Worm (Caenorhabditis elegans): Measurements from ENCODE around the gene sap-140.

DNA sequence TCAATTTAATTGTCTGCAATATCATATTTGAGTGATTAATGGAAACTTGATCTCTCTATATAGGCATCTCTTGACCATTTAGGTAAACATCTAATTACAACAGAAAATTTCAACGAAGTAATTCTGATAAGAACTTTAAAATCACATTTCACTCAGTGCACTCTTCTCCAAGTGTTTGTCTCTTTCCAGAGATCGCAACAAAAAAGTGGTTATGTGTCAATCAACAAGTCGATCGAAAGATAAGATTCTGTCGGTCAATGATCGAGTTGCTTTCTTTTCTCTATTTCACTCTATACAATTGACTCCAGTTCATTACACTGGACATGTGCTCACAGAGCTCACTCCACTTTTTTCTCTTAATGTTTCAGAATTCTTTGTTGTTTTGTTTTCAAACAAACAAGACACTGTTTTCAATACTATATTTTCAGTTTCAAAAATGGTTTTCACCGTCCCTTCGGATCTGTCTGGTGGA, 45.8 kb upstream of the sap-140 start, which contains the start of gene alh-12:
- TF ChIP-seq pha-4 (tag; optimal IDR thresholded peaks at IDR 0.05): no peak
- TF ChIP-seq ztf-25 (GFP tag; IDR thresholded peaks at IDR 0.05): no peak
- no peak for TF ChIP-seq nhr-179 (tag; optimal IDR thresholded peaks at IDR 0.05)
- TF ChIP-seq fkh-3 (tag; optimal IDR thresholded peaks at IDR 0.05): no peak
- no peak for TF ChIP-seq attf-5 (GFP tag; optimal IDR thresholded peaks at IDR 0.05)
- TF ChIP-seq snpc-4 (GFP tag; optimal IDR thresholded peaks at IDR 0.05): no peak
- TF ChIP-seq snpc-4 (tag; optimal IDR thresholded peaks at IDR 0.05): no peak
- TF ChIP-seq snpc-1.1 (tag; optimal IDR thresholded peaks at IDR 0.05; ENCODE audit: insufficient read depth): no peak
- no peak for TF ChIP-seq ccch-3 (GFP tag; optimal IDR thresholded peaks at IDR 0.05)
- TF ChIP-seq Y56A3A.18 (GFP tag; IDR thresholded peaks at IDR 0.05): no peak
- no peak for TF ChIP-seq Y95B8A.8 (GFP tag; IDR thresholded peaks at IDR 0.05)
- TF ChIP-seq C17E4.6 (GFP tag; IDR thresholded peaks at IDR 0.05): no peak
- no peak for TF ChIP-seq nfya-2 (GFP tag; IDR thresholded peaks at IDR 0.05)
